Worm (Caenorhabditis elegans) whole organism, late embryonic: ENCODE measurements around the gene W10G11.3.

ENCODE experiments used
- C08G9.2 ChIP-seq: sonication (generic microtip); optimal IDR thresholded peaks from 2 replicates; lab custom pipeline; 2016; ENCODE audit warnings: mild to moderate bottlenecking, missing genetic modification characterization, moderate library complexity, missing compliant biosample characterization
- ama-1 ChIP-seq: fragments of 150-350 bp; optimal IDR thresholded peaks from 2 replicates; lab custom pipeline; 2014
- ceh-14 ChIP-seq: sonication (generic microtip); optimal IDR thresholded peaks from 2 replicates; lab custom pipeline; 2016; ENCODE audit warnings: missing genotype, missing genetic modification characterization, missing compliant biosample characterization
- ceh-18 ChIP-seq: sonication (generic microtip); optimal IDR thresholded peaks from 2 replicates; lab custom pipeline; 2016; ENCODE audit warnings: missing genetic modification characterization, missing compliant biosample characterization
- ceh-19 ChIP-seq: fragments of 200-800 bp; sonication (Bioruptor generic); optimal IDR thresholded peaks from 2 replicates; lab custom pipeline; 2018; ENCODE audit warnings: mild to moderate bottlenecking, missing genetic modification characterization, missing compliant biosample characterization
- ceh-2 ChIP-seq: sonication (generic microtip); optimal IDR thresholded peaks from 2 replicates; lab custom pipeline; 2016; ENCODE audit warnings: missing genotype, missing genetic modification characterization, missing compliant biosample characterization
- ceh-22 ChIP-seq: sonication (generic microtip); optimal IDR thresholded peaks from 2 replicates; lab custom pipeline; 2017; ENCODE audit warnings: missing biosample characterization, missing genetic modification characterization
- ceh-24 ChIP-seq: sonication (generic microtip); optimal IDR thresholded peaks from 2 replicates; lab custom pipeline; 2016; ENCODE audit warnings: mild to moderate bottlenecking, missing genetic modification characterization, missing compliant biosample characterization
- ceh-31 ChIP-seq: sonication (generic microtip); optimal IDR thresholded peaks from 2 replicates; lab custom pipeline; 2016; ENCODE audit warnings: missing genetic modification characterization, missing compliant biosample characterization
- ceh-34 ChIP-seq: sonication (generic microtip); optimal IDR thresholded peaks from 2 replicates; lab custom pipeline; 2016; ENCODE audit warnings: mild to moderate bottlenecking, missing genetic modification characterization, missing compliant biosample characterization
- ceh-45 ChIP-seq: fragments of 200-800 bp; sonication (Bioruptor generic); IDR thresholded peaks from 2 replicates; pipeline ENCODE4 v1.3.6; 2022; ENCODE audit warnings: missing genetic modification reagents, missing genetic modification characterization, missing compliant biosample characterization
- ceh-48 ChIP-seq: sonication (generic microtip); optimal IDR thresholded peaks from 2 replicates; lab custom pipeline; 2016; ENCODE audit warnings: missing genetic modification characterization, inconsistent platforms, missing compliant biosample characterization
- ceh-6 ChIP-seq: fragments of 200-800 bp; sonication (Bioruptor generic); optimal IDR thresholded peaks from 2 replicates; lab custom pipeline; 2018; ENCODE audit warnings: mild to moderate bottlenecking, missing genetic modification characterization, missing compliant biosample characterization
- ceh-9 ChIP-seq: sonication (generic microtip); optimal IDR thresholded peaks from 2 replicates; lab custom pipeline; 2016; ENCODE audit warnings: mild to moderate bottlenecking, missing genetic modification characterization, inconsistent platforms, missing compliant biosample characterization
- dve-1 ChIP-seq: sonication (generic microtip); optimal IDR thresholded peaks from 2 replicates; lab custom pipeline; 2017; ENCODE audit warnings: antibody characterized with exemption, mild to moderate bottlenecking, missing genetic modification characterization, missing compliant biosample characterization
- elt-2 ChIP-seq: sonication (generic microtip); optimal IDR thresholded peaks from 2 replicates; lab custom pipeline; 2016; ENCODE audit warnings: missing genetic modification reagents, missing genetic modification characterization, missing compliant biosample characterization
- elt-4 ChIP-seq: sonication (generic microtip); optimal IDR thresholded peaks from 2 replicates; lab custom pipeline; 2016; ENCODE audit warnings: missing genetic modification characterization, missing compliant biosample characterization
- fkh-10 ChIP-seq: fragments of 150-350 bp; optimal IDR thresholded peaks from 2 replicates; lab custom pipeline; 2014; ENCODE audit warnings: missing biosample characterization, missing genetic modification reagents, missing genetic modification characterization
- fkh-6 ChIP-seq: sonication (generic microtip); optimal IDR thresholded peaks from 2 replicates; lab custom pipeline; 2016; ENCODE audit warnings: missing genetic modification characterization, missing compliant biosample characterization
- hlh-13 ChIP-seq: fragments of 200-800 bp; sonication (Bioruptor generic); optimal IDR thresholded peaks from 2 replicates; lab custom pipeline; 2018; ENCODE audit warnings: mild to moderate bottlenecking, missing genetic modification characterization, missing compliant biosample characterization
- hlh-15 ChIP-seq: sonication (generic microtip); optimal IDR thresholded peaks from 2 replicates; lab custom pipeline; 2016; ENCODE audit warnings: missing genetic modification characterization, missing compliant biosample characterization
- hlh-30 ChIP-seq: sonication (generic microtip); optimal IDR thresholded peaks from 2 replicates; lab custom pipeline; 2017; ENCODE audit warnings: antibody characterized with exemption, missing genetic modification characterization, missing compliant biosample characterization; ENCODE audit not compliant: insufficient read depth
- lin-11 ChIP-seq: fragments of 200-800 bp; sonication (Bioruptor generic); optimal IDR thresholded peaks from 2 replicates; lab custom pipeline; 2018; ENCODE audit warnings: mild to moderate bottlenecking, missing genetic modification characterization, missing compliant biosample characterization
- madf-2 ChIP-seq: sonication (generic microtip); optimal IDR thresholded peaks from 2 replicates; lab custom pipeline; 2017; ENCODE audit warnings: missing genetic modification characterization, missing compliant biosample characterization
- mec-3 ChIP-seq: sonication (generic microtip); optimal IDR thresholded peaks from 2 replicates; lab custom pipeline; 2016; ENCODE audit warnings: borderline replicate concordance, missing genetic modification characterization, missing compliant biosample characterization
- nfya-1 ChIP-seq: sonication (generic microtip); optimal IDR thresholded peaks from 2 replicates; lab custom pipeline; 2017; ENCODE audit warnings: missing genetic modification characterization, mild to moderate bottlenecking, missing compliant biosample characterization, antibody characterized with exemption, moderate library complexity
- pag-3 ChIP-seq: sonication (generic microtip); optimal IDR thresholded peaks from 2 replicates; lab custom pipeline; 2016; ENCODE audit warnings: missing compliant biosample characterization, missing genetic modification characterization, borderline replicate concordance
- pha-2 ChIP-seq: sonication (generic microtip); optimal IDR thresholded peaks from 2 replicates; lab custom pipeline; 2017; ENCODE audit warnings: mild to moderate bottlenecking, missing genetic modification characterization, missing compliant biosample characterization
- pha-4 ChIP-seq: fragments of 150-350 bp; optimal IDR thresholded peaks from 2 replicates; lab custom pipeline; 2018; ENCODE audit warnings: missing biosample characterization, missing genetic modification reagents, missing genetic modification characterization
- ref-2 ChIP-seq: sonication (generic microtip); optimal IDR thresholded peaks from 2 replicates; lab custom pipeline; 2016; ENCODE audit warnings: missing genetic modification characterization, missing compliant biosample characterization
- rnt-1 ChIP-seq: sonication (generic microtip); optimal IDR thresholded peaks from 2 replicates; lab custom pipeline; 2016; ENCODE audit warnings: missing genetic modification characterization, missing compliant biosample characterization
- sdc-2 ChIP-seq: sonication (generic microtip); optimal IDR thresholded peaks from 2 replicates; lab custom pipeline; 2016; ENCODE audit warnings: missing genotype, missing genetic modification characterization, missing compliant biosample characterization
- sox-2 ChIP-seq: fragments of 200-800 bp; sonication (Bioruptor generic); IDR thresholded peaks from 2 replicates; pipeline ENCODE4 v1.3.6; 2022; ENCODE audit warnings: missing genetic modification reagents, missing genetic modification characterization, missing compliant biosample characterization
- sox-4 ChIP-seq: sonication (generic microtip); optimal IDR thresholded peaks from 2 replicates; lab custom pipeline; 2017; ENCODE audit warnings: mild to moderate bottlenecking, missing genetic modification characterization, inconsistent platforms, missing compliant biosample characterization
- syd-9 ChIP-seq: sonication (generic microtip); optimal IDR thresholded peaks from 2 replicates; lab custom pipeline; 2016; ENCODE audit warnings: mild to moderate bottlenecking, missing genetic modification characterization, moderate library complexity, missing compliant biosample characterization
- tbx-2 ChIP-seq: sonication (generic microtip); optimal IDR thresholded peaks from 2 replicates; lab custom pipeline; 2016; ENCODE audit warnings: missing genetic modification characterization, missing compliant biosample characterization
- tbx-7 ChIP-seq: sonication (generic microtip); optimal IDR thresholded peaks from 2 replicates; lab custom pipeline; 2016; ENCODE audit warnings: missing genotype, missing genetic modification characterization, missing compliant biosample characterization
- ttx-3 ChIP-seq: sonication (generic microtip); optimal IDR thresholded peaks from 2 replicates; lab custom pipeline; 2016; ENCODE audit warnings: missing genetic modification reagents, missing genetic modification characterization, missing compliant biosample characterization
- unc-42 ChIP-seq: sonication (generic microtip); optimal IDR thresholded peaks from 2 replicates; lab custom pipeline; 2016; ENCODE audit warnings: missing genotype, missing genetic modification characterization, missing compliant biosample characterization
- unc-55 ChIP-seq: sonication (generic microtip); optimal IDR thresholded peaks from 2 replicates; lab custom pipeline; 2017; ENCODE audit warnings: missing biosample characterization, missing genetic modification reagents, missing genetic modification characterization
- zip-5 ChIP-seq: sonication (generic microtip); optimal IDR thresholded peaks from 2 replicates; lab custom pipeline; 2016; ENCODE audit warnings: missing genetic modification characterization, missing compliant biosample characterization
- ztf-16 ChIP-seq: sonication (generic microtip); optimal IDR thresholded peaks from 2 replicates; lab custom pipeline; 2017; ENCODE audit warnings: missing genetic modification characterization, missing compliant biosample characterization

W10G11.3 gene

DNA sequence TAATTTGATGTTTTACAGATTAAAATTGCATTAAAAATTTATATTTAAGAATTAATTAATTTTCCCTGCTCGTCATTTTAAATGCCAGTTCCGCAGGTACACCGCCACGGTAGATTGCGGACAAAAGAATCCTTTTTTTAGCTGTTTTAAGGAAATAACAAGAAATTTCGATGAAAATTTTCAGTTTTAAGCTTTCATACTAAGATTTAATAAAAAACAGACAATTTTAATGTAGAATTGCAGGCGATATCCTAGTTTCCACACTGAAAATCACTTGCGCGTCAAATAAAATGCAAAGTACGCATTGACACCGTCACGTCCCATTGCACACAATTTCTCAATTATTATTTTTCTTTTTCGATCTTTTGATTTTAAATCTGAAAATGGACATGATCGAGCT, 8.9 kb downstream of the W10G11.3 start, which contains the start of gene dnc-3:
Gene dnc-3, plus strand, starts transcription at position 272 of the 400 bp plus-strand sequence.
- TF ChIP-seq zip-5 (tag; lab: Kevin White, UChicago) (no peak), sox-4 (tag; lab: Kevin White, UChicago) (no peak), ceh-31 (tag; lab: Kevin White, UChicago) (no peak), sdc-2 (tag; lab: Kevin White, UChicago) (no peak), ceh-6 (GFP tag; lab: Kevin White, UChicago) (no peak), fkh-6 (tag; lab: Kevin White, UChicago) (no peak), elt-2 (peak; percentile 32), lin-11 (tag; lab: Kevin White, UChicago) (no peak), unc-42 (peak; percentile 60), ceh-2 (tag; lab: Kevin White, UChicago) (peak; percentile 4), nfya-1 (tag; lab: Kevin White, UChicago) (no peak), tbx-2 (no peak), elt-4 (tag; lab: Kevin White, UChicago) (no peak), dve-1 (tag; lab: Kevin White, UChicago) (no peak), ttx-3 (peak; percentile 42), ceh-14 (peak; percentile 61), hlh-13 (GFP tag; lab: Kevin White, UChicago) (no peak)

DNA sequence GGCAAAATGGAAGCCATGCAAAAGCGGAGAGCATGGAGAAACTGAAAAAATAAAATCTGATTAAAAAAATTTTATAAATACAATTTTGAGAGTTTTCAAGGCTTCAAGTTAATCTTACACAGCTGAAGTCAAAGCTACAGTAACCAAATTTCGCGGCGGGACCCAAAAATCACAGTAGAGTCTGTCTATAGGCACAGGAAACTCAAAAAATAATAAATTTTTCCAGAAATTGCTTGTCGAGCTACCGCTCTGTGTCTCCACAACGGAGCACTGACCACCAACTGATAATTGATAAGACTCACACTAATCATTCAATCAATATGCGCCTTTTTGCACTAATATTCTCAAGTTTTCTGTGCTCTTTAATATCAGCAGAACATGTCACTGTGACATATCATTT, 12.0 kb downstream of the W10G11.3 start, which contains the start of gene W10G11.19:
Gene W10G11.19, plus strand, starts transcription at position 301 of the 400 bp plus-strand sequence.
- TF ChIP-seq pag-3 (tag; lab: Kevin White, UChicago) (no peak), ceh-22 (no peak), ceh-24 (no peak), ceh-2 (tag; lab: Kevin White, UChicago) (no peak), unc-55 (no peak), tbx-7 (tag; lab: Kevin White, UChicago) (no peak), ama-1 (lab: Kevin White, UChicago) (no peak), fkh-10 (GFP tag; lab: Kevin White, UChicago) (no peak), dve-1 (tag; lab: Kevin White, UChicago) (no peak), ceh-48 (tag; lab: Kevin White, UChicago) (no peak), syd-9 (no peak), ceh-9 (no peak), hlh-15 (tag; lab: Kevin White, UChicago) (no peak), ceh-14 (no peak), sox-2 (GFP tag; lab: Robert Waterston, UW) (no peak), pha-2 (tag; lab: Kevin White, UChicago) (no peak)

DNA sequence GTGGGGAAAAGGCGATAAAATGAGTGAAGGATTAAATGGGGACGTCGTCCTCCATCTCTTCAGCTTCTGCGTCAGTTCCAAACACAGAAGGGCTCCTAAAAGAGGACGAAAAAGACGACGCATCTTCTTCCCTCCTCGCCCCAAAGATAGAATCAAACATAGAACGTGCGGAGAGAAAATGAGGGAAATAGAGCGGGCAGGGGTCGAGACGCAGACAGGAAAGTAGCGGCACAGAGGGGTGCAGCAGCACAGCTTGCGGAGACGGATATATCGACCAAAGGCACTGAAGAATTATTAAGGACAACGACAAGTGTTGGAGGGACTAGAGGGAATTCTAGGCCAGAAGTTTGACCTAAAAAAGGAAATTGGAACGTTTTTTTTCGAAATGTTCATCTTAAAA, 15.0 kb downstream of the W10G11.3 start:
- TF ChIP-seq elt-2 (no peak), hlh-15 (tag; lab: Kevin White, UChicago) (no peak), ceh-14 (no peak), madf-2 (no peak), dve-1 (tag; lab: Kevin White, UChicago) (no peak), C08G9.2 (tag; lab: Kevin White, UChicago) (peak; percentile 51), mec-3 (peak; percentile 52), syd-9 (peak; percentile 47), ceh-31 (tag; lab: Kevin White, UChicago) (peak; percentile 82), hlh-30 (tag; lab: Kevin White, UChicago) (no peak), ceh-18 (tag; lab: Kevin White, UChicago) (peak; percentile 37), unc-42 (peak; percentile 81), ceh-48 (tag; lab: Kevin White, UChicago) (peak; percentile 39), pag-3 (tag; lab: Kevin White, UChicago) (no peak), ceh-19 (GFP tag; lab: Kevin White, UChicago) (no peak), ztf-16 (no peak), pha-4 (tag; lab: Kevin White, UChicago) (no peak), ceh-34 (tag; lab: Kevin White, UChicago) (peak; percentile 53), tbx-2 (peak; percentile 48), ref-2 (tag; lab: Kevin White, UChicago) (no peak), fkh-6 (tag; lab: Kevin White, UChicago) (no peak), ceh-45 (no peak), nfya-1 (tag; lab: Kevin White, UChicago) (peak; percentile 37), rnt-1 (tag; lab: Kevin White, UChicago) (peak; percentile 20), pha-2 (tag; lab: Kevin White, UChicago) (no peak)
- TF ChIP-seq, all 69 proteins: peak for 11
